Fruit fly (Drosophila melanogaster) whole organism, embryonic: ENCODE measurements around the gene CG17996.
A peak's percentile ranks its signal among the peaks of the same experiment; 100 is the strongest.

ENCODE experiments used
- Aef1 ChIP-seq: fragments of 200-800 bp; sonication (Bioruptor generic); IDR thresholded peaks from 3 replicates; pipeline ENCODE4 v1.3.6; 2022; ENCODE audit warnings: missing biosample characterization, missing genetic modification characterization
- Bdp1 ChIP-seq: fragments of 200-800 bp; sonication (Bioruptor generic); optimal IDR thresholded peaks from 3 replicates; lab custom pipeline; 2016; ENCODE audit warnings: missing biosample characterization, missing genetic modification characterization
- CG10366 ChIP-seq: fragments of 200-800 bp; sonication (Bioruptor generic); IDR thresholded peaks from 2 replicates; pipeline ENCODE4 v1.3.6; 2022; ENCODE audit warnings: missing biosample characterization, missing genetic modification characterization
- CG11560 ChIP-seq: fragments of 200-800 bp; sonication (Bioruptor generic); IDR thresholded peaks from 3 replicates; pipeline ENCODE4 v1.3.6; 2022; ENCODE audit warnings: missing biosample characterization, missing genetic modification characterization
- CG12391 ChIP-seq: fragments of 200-800 bp; sonication (Bioruptor generic); optimal IDR thresholded peaks from 3 replicates; lab custom pipeline; 2018; ENCODE audit warnings: missing biosample characterization, mild to moderate bottlenecking, missing genetic modification characterization, moderate library complexity
- CG12769 ChIP-seq: fragments of 200-800 bp; sonication (Bioruptor generic); optimal IDR thresholded peaks from 2 replicates; lab custom pipeline; 2019; ENCODE audit warnings: missing biosample characterization, mild to moderate bottlenecking, missing genetic modification characterization, moderate library complexity
- CG13624 ChIP-seq: fragments of 200-800 bp; sonication (Bioruptor generic); optimal IDR thresholded peaks from 2 replicates; lab custom pipeline; 2016; ENCODE audit warnings: missing biosample characterization, missing genetic modification characterization
- CG1529 ChIP-seq: fragments of 200-800 bp; sonication (Bioruptor generic); optimal IDR thresholded peaks from 3 replicates; lab custom pipeline; 2018; ENCODE audit warnings: missing biosample characterization, missing genetic modification characterization
- CG30403 ChIP-seq: fragments of 200-800 bp; sonication (Bioruptor generic); optimal IDR thresholded peaks from 3 replicates; lab custom pipeline; 2016; ENCODE audit warnings: missing biosample characterization, missing genetic modification characterization
- CG3847 ChIP-seq: fragments of 200-800 bp; sonication (Bioruptor generic); IDR thresholded peaks from 2 replicates; pipeline ENCODE4 v1.3.6; 2022; ENCODE audit warnings: missing biosample characterization, missing genetic modification characterization
- CG4707 ChIP-seq: fragments of 200-800 bp; sonication (Bioruptor generic); optimal IDR thresholded peaks from 2 replicates; lab custom pipeline; 2018; ENCODE audit warnings: missing biosample characterization, mild to moderate bottlenecking, missing genetic modification characterization, moderate library complexity
- CG7556 ChIP-seq: fragments of 200-800 bp; sonication (Bioruptor generic); optimal IDR thresholded peaks from 2 replicates; lab custom pipeline; 2017; ENCODE audit warnings: missing biosample characterization, mild to moderate bottlenecking, missing genetic modification characterization
- CG8290 ChIP-seq, 3 experiments: fragments of 200-800 bp; sonication (Bioruptor generic); optimal IDR thresholded peaks; 2 replicates each; lab custom pipeline; 2016 to 2019; ENCODE audit warnings: missing biosample characterization in 3 of 3, missing genetic modification characterization in 3 of 3, mild to moderate bottlenecking in 2 of 3, moderate library complexity in 1 of 3
- CG8388 ChIP-seq: fragments of 200-800 bp; sonication (Bioruptor generic); optimal IDR thresholded peaks from 2 replicates; lab custom pipeline; 2019; ENCODE audit warnings: missing biosample characterization, mild to moderate bottlenecking, missing genetic modification characterization, moderate library complexity
- CG8924 ChIP-seq: fragments of 200-800 bp; optimal IDR thresholded peaks from 3 replicates; lab custom pipeline; 2019; ENCODE audit warnings: missing biosample characterization, mild to moderate bottlenecking, missing genetic modification characterization, moderate library complexity
- D ChIP-seq, 2 experiments: fragments of 200-800 bp in 1 of 2; fragments of >200 bp in 1 of 2; sonication (Bioruptor generic) in 1 of 2; optimal IDR thresholded peaks; 2 replicates in 1 of 2; 3 replicates in 1 of 2; lab custom pipeline; 2017; ENCODE audit warnings: mild to moderate bottlenecking in 1 of 2, missing biosample characterization in 1 of 2, missing genetic modification characterization in 1 of 2, missing genetic modification reagents in 1 of 2
- E2f1 ChIP-seq: fragments of 200-800 bp; sonication (Bioruptor generic); IDR thresholded peaks from 2 replicates; pipeline ENCODE4 v1.3.6; 2022; ENCODE audit warnings: missing biosample characterization, missing genetic modification characterization
- Ets97D ChIP-seq: fragments of 200-800 bp; sonication (Bioruptor generic); optimal IDR thresholded peaks from 3 replicates; lab custom pipeline; 2016; ENCODE audit warnings: missing biosample characterization, missing genetic modification characterization
- HLH4C ChIP-seq: fragments of 200-800 bp; sonication (Bioruptor generic); IDR thresholded peaks from 3 replicates; pipeline ENCODE4 v1.3.6; 2022; ENCODE audit warnings: missing biosample characterization, missing genetic modification characterization; ENCODE audit not compliant: partially characterized antibody
- Hr3 ChIP-seq: fragments of 200-800 bp; sonication (Bioruptor generic); optimal IDR thresholded peaks from 3 replicates; lab custom pipeline; 2016; ENCODE audit warnings: missing biosample characterization, missing genetic modification characterization
- MBD-R2 ChIP-seq: fragments of 200-800 bp; sonication (Bioruptor generic); IDR thresholded peaks from 2 replicates; pipeline ENCODE4 v1.3.6; 2022; ENCODE audit warnings: missing biosample characterization, missing genetic modification characterization
- Med ChIP-seq: fragments of 200-800 bp; sonication (Bioruptor generic); peaks from one replicate; lab custom pipeline; 2016; ENCODE audit warnings: missing biosample characterization, missing genetic modification characterization, mild to moderate bottlenecking, inconsistent platforms, moderate library complexity
- Oli ChIP-seq: fragments of 200-800 bp; sonication (Bioruptor generic); optimal IDR thresholded peaks from 2 replicates; lab custom pipeline; 2018; ENCODE audit warnings: missing biosample characterization, mild to moderate bottlenecking, missing genetic modification characterization, moderate library complexity
- Sox102F ChIP-seq: fragments of 200-800 bp; sonication (Bioruptor generic); optimal IDR thresholded peaks from 2 replicates; lab custom pipeline; 2018; ENCODE audit warnings: missing biosample characterization, mild to moderate bottlenecking, missing genetic modification characterization, moderate library complexity
- Ssrp ChIP-seq: fragments of 200-800 bp; sonication (Bioruptor generic); optimal IDR thresholded peaks from 2 replicates; lab custom pipeline; 2018; ENCODE audit warnings: missing biosample characterization, mild to moderate bottlenecking, missing genetic modification characterization, moderate library complexity
- Stat92E ChIP-seq, 3 experiments: fragments of >200 bp in 2 of 3; fragments of 200-800 bp in 1 of 3; sonication (Bioruptor generic) in 1 of 3; optimal IDR thresholded peaks; 2 replicates each; lab custom pipeline; 2017 to 2019; ENCODE audit warnings: missing biosample characterization in 3 of 3, missing genetic modification characterization in 3 of 3, mild to moderate bottlenecking in 1 of 3, moderate library complexity in 1 of 3
- TFAM ChIP-seq: fragments of 200-800 bp; sonication (Bioruptor generic); optimal IDR thresholded peaks from 2 replicates; lab custom pipeline; 2017; ENCODE audit warnings: missing biosample characterization, missing genetic modification characterization, inconsistent platforms
- crol ChIP-seq: fragments of 200-800 bp; sonication (Bioruptor generic); IDR thresholded peaks from 2 replicates; pipeline ENCODE4 v1.3.6; 2022; ENCODE audit warnings: missing biosample characterization, missing genetic modification characterization
- dmrt99B ChIP-seq: fragments of 200-800 bp; sonication (Bioruptor generic); optimal IDR thresholded peaks from 2 replicates; lab custom pipeline; 2018; ENCODE audit warnings: missing biosample characterization, mild to moderate bottlenecking, missing genetic modification characterization, moderate library complexity
- dysf ChIP-seq: fragments of 200-800 bp; sonication (Bioruptor generic); IDR thresholded peaks from 3 replicates; pipeline ENCODE4 v1.3.6; 2022; ENCODE audit warnings: missing biosample characterization, missing genetic modification characterization
- gcm ChIP-seq: fragments of 200-800 bp; sonication (Bioruptor generic); optimal IDR thresholded peaks from 2 replicates; lab custom pipeline; 2019; ENCODE audit warnings: missing biosample characterization, mild to moderate bottlenecking, missing genetic modification characterization, moderate library complexity
- grau ChIP-seq: fragments of 200-800 bp; optimal IDR thresholded peaks from 3 replicates; lab custom pipeline; 2019; ENCODE audit warnings: missing biosample characterization, mild to moderate bottlenecking, missing genetic modification characterization, moderate library complexity
- grn ChIP-seq: fragments of 200-800 bp; sonication (Bioruptor generic); optimal IDR thresholded peaks from 3 replicates; lab custom pipeline; 2017; ENCODE audit warnings: missing biosample characterization, missing genetic modification characterization
- hkb ChIP-seq, 2 experiments: fragments of 200-800 bp in 1 of 2; fragments of >200 bp in 1 of 2; sonication (Bioruptor generic) in 1 of 2; IDR thresholded peaks in 1 of 2; optimal IDR thresholded peaks in 1 of 2; 2 replicates each; pipeline versions ENCODE4 v1.3.6 to Lab custom; 2017 to 2022; ENCODE audit warnings: missing biosample characterization in 1 of 2, missing genetic modification characterization in 1 of 2
- jing ChIP-seq: fragments of 200-800 bp; sonication (Bioruptor generic); optimal IDR thresholded peaks from 2 replicates; lab custom pipeline; 2018; ENCODE audit warnings: missing biosample characterization, mild to moderate bottlenecking, missing genetic modification characterization
- lilli ChIP-seq: fragments of 200-800 bp; sonication (Bioruptor generic); optimal IDR thresholded peaks from 3 replicates; lab custom pipeline; 2016; ENCODE audit warnings: missing biosample characterization, missing genetic modification characterization
- nmo ChIP-seq: fragments of 200-800 bp; sonication (Bioruptor generic); optimal IDR thresholded peaks from 2 replicates; lab custom pipeline; 2018; ENCODE audit warnings: missing biosample characterization, mild to moderate bottlenecking, missing genetic modification characterization, moderate library complexity
- oc ChIP-seq: fragments of 200-800 bp; sonication (Bioruptor generic); optimal IDR thresholded peaks from 2 replicates; lab custom pipeline; 2018; ENCODE audit warnings: missing biosample characterization, mild to moderate bottlenecking, missing genetic modification characterization, moderate library complexity
- row ChIP-seq: fragments of 200-800 bp; sonication (Bioruptor generic); IDR thresholded peaks from 3 replicates; pipeline ENCODE4 v1.3.6; 2022; ENCODE audit warnings: missing biosample characterization, missing genetic modification characterization
- sd ChIP-seq: fragments of 200-800 bp; sonication (Bioruptor generic); optimal IDR thresholded peaks from 3 replicates; lab custom pipeline; 2018; ENCODE audit warnings: missing biosample characterization, mild to moderate bottlenecking, missing genetic modification characterization, moderate library complexity
- tin ChIP-seq: fragments of 200-800 bp; sonication (Bioruptor generic); optimal IDR thresholded peaks from 3 replicates; lab custom pipeline; 2016; ENCODE audit warnings: missing biosample characterization, missing genetic modification characterization
- tio ChIP-seq: fragments of 200-800 bp; sonication (Bioruptor generic); optimal IDR thresholded peaks from 2 replicates; lab custom pipeline; 2017; ENCODE audit warnings: missing biosample characterization, missing genetic modification characterization, inconsistent platforms
- vvl ChIP-seq: fragments of 200-800 bp; sonication (Bioruptor generic); IDR thresholded peaks from 2 replicates; pipeline ENCODE4 v1.3.6; 2022; ENCODE audit warnings: missing biosample characterization, missing genetic modification characterization

CG17996 gene

DNA sequence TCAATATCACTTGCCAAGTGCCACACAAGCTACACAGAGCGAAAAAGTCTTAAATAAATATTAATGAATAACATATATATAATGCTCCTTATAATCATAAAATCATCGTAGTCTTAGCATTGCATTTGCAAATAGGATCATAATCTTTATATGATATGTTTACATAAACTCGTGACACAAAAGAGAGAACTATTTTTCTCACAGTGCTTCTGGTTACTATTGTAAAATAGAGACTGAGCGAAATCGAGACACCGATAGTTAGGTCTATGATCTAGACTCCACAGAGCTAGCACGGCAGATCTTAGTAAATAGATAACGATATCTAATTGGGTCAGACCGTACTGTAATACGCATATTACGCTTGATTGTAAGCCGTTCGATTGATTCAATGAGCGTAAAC lies 21.1 kb downstream of the CG17996 start (continued):
- TF ChIP-seq tin (GFP tag; lab: Kevin White, UChicago) (peak; percentile 63), Bdp1 (GFP tag; lab: Kevin White, UChicago) (no peak), CG12391 (tag; lab: Kevin White, UChicago) (peak; percentile 85), jing (GFP tag; lab: Kevin White, UChicago) (peak; percentile 54)

DNA sequence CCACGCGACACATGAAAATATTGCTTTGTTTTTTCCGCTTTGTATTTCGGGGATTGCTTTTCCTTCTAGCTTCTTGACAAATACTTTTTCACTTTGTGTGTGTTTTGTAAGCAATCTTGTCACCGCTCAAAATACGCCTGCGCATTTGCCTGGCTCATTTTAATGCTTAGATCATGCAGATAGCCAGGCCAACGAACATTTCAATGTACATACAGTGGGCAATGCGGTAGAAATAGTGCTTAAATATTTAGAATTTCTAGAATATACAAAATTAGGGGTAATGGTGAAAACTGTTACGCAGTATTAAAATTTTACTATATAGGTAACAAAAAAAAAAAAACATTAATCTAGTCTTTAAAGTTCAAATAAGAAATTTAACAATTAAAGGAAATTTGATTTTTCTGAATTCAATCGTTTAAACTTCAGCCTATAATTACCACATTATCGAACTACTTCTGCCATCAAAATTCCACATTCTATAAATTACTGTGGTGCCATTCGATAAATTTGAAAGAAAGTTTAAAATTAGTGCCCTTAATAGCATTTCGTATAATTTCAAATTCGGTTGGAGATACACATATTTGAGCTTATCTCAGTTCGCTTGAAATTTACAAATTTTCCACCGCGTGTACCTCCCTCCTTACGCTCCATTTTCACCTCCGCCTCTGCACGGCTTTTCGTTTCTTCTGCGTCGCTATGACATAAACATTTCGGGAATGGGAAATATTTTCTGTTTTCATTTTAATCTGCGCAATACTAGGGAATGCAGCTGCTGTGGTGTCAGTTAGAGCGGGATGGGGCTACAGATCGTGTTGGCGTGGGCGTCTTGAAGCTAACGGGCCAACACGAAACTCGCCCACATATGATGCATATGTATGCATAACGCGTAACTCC lies 23.7 kb downstream of the CG17996 start:
- TF ChIP-seq Aef1 (GFP tag; lab: Robert Waterston, UW), result peak; percentile 35; the same call in 2 of the 3 replicates
- peak; percentile 30 for TF ChIP-seq Oli (tag; lab: Kevin White, UChicago)
- TF ChIP-seq CG1529, result peak; percentile 17
- peak; percentile 7 for TF ChIP-seq grau (tag; lab: Kevin White, UChicago)
- TF ChIP-seq Sox102F (GFP tag; lab: Kevin White, UChicago), result peak; percentile 56
- TF ChIP-seq E2f1 (GFP tag; lab: Robert Waterston, UW), result no peak
- peak; percentile 17 for TF ChIP-seq Hr3 (GFP tag; lab: Kevin White, UChicago)
- TF ChIP-seq CG8924 (tag; lab: Kevin White, UChicago), result peak; percentile 21
- TF ChIP-seq CG30403 (GFP tag; lab: Kevin White, UChicago), result peak; percentile 24
- TF ChIP-seq Med (GFP tag; lab: Kevin White, UChicago), result peak; percentile 77
- TF ChIP-seq vvl, result peak; percentile 56
- TF ChIP-seq CG13624 (GFP tag; lab: Kevin White, UChicago), result peak; percentile 37
- no peak for TF ChIP-seq TFAM (GFP tag; lab: Kevin White, UChicago)
- peak; percentile 2 for TF ChIP-seq gcm (GFP tag; lab: Kevin White, UChicago)
- 0 out of 3 replicates have a peak, but pooled peaks have one; percentile 35 for TF ChIP-seq dysf (GFP tag; lab: Robert Waterston, UW)
- TF ChIP-seq CG3847 (GFP tag; lab: Robert Waterston, UW), result 0 out of 2 replicates have a peak, but pooled peaks have one; percentile 12
- TF ChIP-seq CG8290 (GFP tag; optimal IDR thresholded peaks at IDR 0.05; lab: Kevin White, UChicago), result no peak
- TF ChIP-seq CG8290 (tag; optimal IDR thresholded peaks at IDR 0.05; lab: Kevin White, UChicago), result peak in 1 of 2 experiments; percentile 35
- TF ChIP-seq CG10366, result peak; percentile 21; the same call in 1 of the 2 replicates
- peak; percentile 54 for TF ChIP-seq grn
- no peak for TF ChIP-seq D (optimal IDR thresholded peaks at IDR 0.05; lab: Kevin White, UChicago)
- TF ChIP-seq D (GFP tag; optimal IDR thresholded peaks at IDR 0.05; lab: Kevin White, UChicago), result no peak
- TF ChIP-seq CG4707 (GFP tag; lab: Kevin White, UChicago), result peak; percentile 80
- peak; percentile 24 for TF ChIP-seq lilli (GFP tag; lab: Kevin White, UChicago)
- no peak for TF ChIP-seq hkb (optimal IDR thresholded peaks at IDR 0.05; lab: Kevin White, UChicago)
- 0 out of 2 replicates have a peak, but pooled peaks have one; percentile 21 for TF ChIP-seq hkb (GFP tag; IDR thresholded peaks at IDR 0.05; lab: Robert Waterston, UW)
- TF ChIP-seq sd, result peak; percentile 95
- peak; percentile 22 for TF ChIP-seq CG8388 (GFP tag; lab: Kevin White, UChicago)
- TF ChIP-seq HLH4C, result no peak
- peak; percentile 75 for TF ChIP-seq oc (tag; lab: Kevin White, UChicago)
- peak in 1 of 3 experiments; percentile 1 for TF ChIP-seq Stat92E (GFP tag; optimal IDR thresholded peaks at IDR 0.05; lab: Kevin White, UChicago)
- TF ChIP-seq CG11560 (tag; lab: Robert Waterston, UW), result no peak
- TF ChIP-seq nmo (GFP tag; lab: Kevin White, UChicago), result peak; percentile 26
- peak; percentile 3 for TF ChIP-seq Ssrp
- TF ChIP-seq crol (GFP tag; lab: Robert Waterston, UW), result peak; percentile 48; the same call in 1 of the 2 replicates
- peak; percentile 26 for TF ChIP-seq tin (GFP tag; lab: Kevin White, UChicago)
- peak; percentile 29; the same call in 1 of the 2 replicates for TF ChIP-seq MBD-R2 (GFP tag; lab: Robert Waterston, UW)
- TF ChIP-seq Ets97D, result no peak
- TF ChIP-seq dmrt99B, result peak; percentile 0
- peak; percentile 33 for TF ChIP-seq CG7556 (GFP tag; lab: Kevin White, UChicago)
- TF ChIP-seq CG12391 (tag; lab: Kevin White, UChicago), result peak; percentile 21
- peak; percentile 45; the same call in 2 of the 3 replicates for TF ChIP-seq row (GFP tag; lab: Robert Waterston, UW)
- TF ChIP-seq tio (GFP tag; lab: Kevin White, UChicago), result peak; percentile 1
- peak; percentile 88 for TF ChIP-seq CG12769
